Worm (Caenorhabditis elegans): ENCODE results near the gene zhit-2.

DNA sequence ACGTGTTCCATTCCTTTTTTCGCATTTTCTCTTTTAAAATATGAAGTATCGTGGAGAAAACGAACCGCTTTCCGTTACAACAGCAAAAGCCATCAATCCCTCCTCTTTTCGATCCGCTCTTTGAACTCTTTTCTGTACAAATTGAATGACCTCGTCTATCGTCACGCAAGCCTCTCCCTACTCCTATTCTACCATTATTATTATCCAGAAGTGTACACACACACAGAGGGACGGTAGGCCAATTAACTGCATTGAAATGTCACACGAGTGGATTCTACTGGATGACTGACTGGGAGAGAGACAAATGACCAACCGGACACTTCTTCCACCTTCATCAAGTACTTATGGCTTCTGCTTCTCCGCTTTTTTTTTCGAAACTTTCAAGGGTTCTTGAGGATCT is 36.0 kb downstream of the zhit-2 start:
- TF ChIP-seq W03F9.2 (tag; optimal IDR thresholded peaks at IDR 0.05) = no peak
- no peak for TF ChIP-seq dao-5 (tag; optimal IDR thresholded peaks at IDR 0.05)
- TF ChIP-seq him-1 (tag; optimal IDR thresholded peaks at IDR 0.05) = no peak

All from whole organism, L4/young adult.